Fruit fly (Drosophila melanogaster) whole organism: ENCODE data around the gene CCAP.

ENCODE experiments used
- CG8478 ChIP-seq: fragments of >200 bp; optimal IDR thresholded peaks from 2 replicates; lab custom pipeline; 2018; ENCODE audit warnings: inconsistent platforms
- Dll ChIP-seq: fragments of >200 bp; optimal IDR thresholded peaks from 2 replicates; lab custom pipeline; 2017
- EcR ChIP-seq, 2 experiments: fragments of >200 bp; optimal IDR thresholded peaks; 2 replicates each; lab custom pipeline; 2017; ENCODE audit warnings: missing biosample characterization in 2 of 2, missing genetic modification characterization in 2 of 2, missing genetic modification reagents in 2 of 2
- pan ChIP-seq: fragments of >200 bp; optimal IDR thresholded peaks from 2 replicates; lab custom pipeline; 2017
- psq ChIP-seq: fragments of >200 bp; optimal IDR thresholded peaks from 2 replicates; lab custom pipeline; 2017
- usp ChIP-seq: fragments of >200 bp; optimal IDR thresholded peaks from 2 replicates; lab custom pipeline; 2017; ENCODE audit warnings: missing biosample characterization, missing genetic modification characterization, mixed read lengths

The CCAP gene

DNA sequence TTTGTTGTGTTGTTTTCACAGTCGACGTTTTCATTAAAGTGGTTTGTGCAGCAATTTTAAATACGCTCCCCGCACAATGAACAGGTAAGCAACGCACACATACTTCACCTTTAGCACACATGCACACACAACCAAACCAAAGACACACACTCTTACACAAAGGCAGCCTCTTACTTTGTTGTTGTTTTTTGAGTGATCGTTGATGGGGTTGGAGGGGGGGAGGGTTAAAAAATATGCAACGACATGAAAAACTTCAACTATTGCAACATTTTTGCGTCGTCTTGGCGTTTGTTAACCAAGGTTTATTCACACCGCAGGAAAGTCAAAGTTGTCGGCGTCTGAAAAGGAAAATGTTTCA is 33.9 kb downstream of the CCAP start:
- TF ChIP-seq pan (lab: Kevin White, UChicago) = no peak
- TF ChIP-seq usp (GFP tag; lab: Kevin White, UChicago) = no peak
- no peak for TF ChIP-seq psq (lab: Kevin White, UChicago)
- no peak for TF ChIP-seq CG8478 (lab: Kevin White, UChicago)
- TF ChIP-seq Dll (lab: Kevin White, UChicago) = no peak
- TF ChIP-seq EcR (GFP tag; optimal IDR thresholded peaks at IDR 0.05; lab: Kevin White, UChicago) = no peak

DNA sequence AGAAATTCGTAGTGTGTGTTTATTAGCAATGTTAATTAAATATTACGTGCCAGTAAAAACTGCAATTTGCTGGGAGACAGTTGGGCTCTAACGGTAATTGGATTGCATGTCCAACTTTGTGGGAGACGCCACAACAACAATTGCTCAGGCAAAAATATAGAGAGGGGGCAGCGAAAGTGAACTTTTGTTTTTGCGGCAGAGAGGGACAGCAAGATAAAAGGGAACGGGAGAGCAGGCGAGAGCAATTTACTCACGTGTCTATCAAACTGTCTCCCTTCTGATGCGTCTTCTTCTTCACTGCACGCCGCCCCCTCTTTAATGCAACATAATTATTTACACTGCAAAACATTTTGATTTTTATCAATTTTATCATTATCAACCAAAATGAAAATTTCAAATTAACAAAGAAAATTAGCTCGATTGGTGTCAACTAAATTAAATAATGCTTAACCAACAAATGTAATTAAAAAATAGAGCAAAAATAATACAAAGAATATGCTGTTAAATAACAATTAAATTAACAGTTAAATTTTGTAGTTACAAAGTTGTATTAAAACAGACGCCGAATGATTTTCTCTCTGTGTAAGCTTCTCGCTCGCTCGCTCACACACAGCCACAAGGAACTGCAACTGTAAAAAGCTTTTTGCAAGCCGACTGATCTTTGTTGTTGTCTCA is 34.5 kb downstream of the CCAP start:
- TF ChIP-seq usp (GFP tag; lab: Kevin White, UChicago) (no peak), Dll (lab: Kevin White, UChicago) (no peak), pan (lab: Kevin White, UChicago) (no peak), psq (lab: Kevin White, UChicago) (no peak), EcR (GFP tag; optimal IDR thresholded peaks at IDR 0.05; lab: Kevin White, UChicago) (no peak), CG8478 (lab: Kevin White, UChicago) (no peak)

DNA sequence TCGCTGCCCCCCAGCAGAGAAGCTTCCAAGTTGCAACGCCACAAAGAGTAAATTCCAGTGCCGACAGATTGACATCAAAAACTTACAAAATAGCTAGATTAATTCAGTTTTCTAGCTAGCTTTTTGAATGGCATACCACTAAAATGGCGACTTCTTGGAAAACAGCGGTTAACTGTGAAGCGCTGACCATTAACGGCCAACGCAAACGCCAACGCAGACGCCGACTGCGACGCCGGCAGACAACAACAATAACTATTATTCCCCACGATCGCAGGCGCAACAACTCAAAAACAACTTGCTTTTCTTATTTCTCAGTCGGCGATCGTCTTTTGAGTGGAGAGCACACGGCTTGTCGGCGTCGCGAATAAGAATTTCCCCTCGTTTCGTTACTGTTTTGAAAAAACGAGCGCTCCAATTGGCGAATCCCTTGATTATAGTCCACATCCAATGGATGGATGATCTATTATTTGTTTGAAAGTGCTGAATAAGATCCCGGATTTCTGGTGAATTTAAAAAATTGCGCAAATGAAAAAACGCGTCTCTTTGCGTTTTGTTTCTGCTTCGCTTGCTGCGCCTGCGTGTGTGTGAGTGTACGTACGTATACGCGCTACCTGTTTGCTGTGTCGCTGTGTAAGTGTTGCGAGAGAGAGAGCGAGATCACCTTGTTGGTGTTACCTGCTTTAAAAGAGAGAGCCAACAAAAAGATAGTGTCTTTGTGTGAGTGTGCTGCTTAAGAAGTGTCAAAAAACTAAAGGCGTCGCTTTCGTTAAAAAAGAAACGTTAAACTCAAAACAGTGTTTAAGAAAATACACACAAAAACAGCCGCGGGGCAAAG is 35.2 kb downstream of the CCAP start:
- TF ChIP-seq psq (lab: Kevin White, UChicago) (no peak), EcR (GFP tag; optimal IDR thresholded peaks at IDR 0.05; lab: Kevin White, UChicago) (no peak), usp (GFP tag; lab: Kevin White, UChicago) (no peak), pan (lab: Kevin White, UChicago) (no peak), Dll (lab: Kevin White, UChicago) (no peak), CG8478 (lab: Kevin White, UChicago) (no peak)

DNA sequence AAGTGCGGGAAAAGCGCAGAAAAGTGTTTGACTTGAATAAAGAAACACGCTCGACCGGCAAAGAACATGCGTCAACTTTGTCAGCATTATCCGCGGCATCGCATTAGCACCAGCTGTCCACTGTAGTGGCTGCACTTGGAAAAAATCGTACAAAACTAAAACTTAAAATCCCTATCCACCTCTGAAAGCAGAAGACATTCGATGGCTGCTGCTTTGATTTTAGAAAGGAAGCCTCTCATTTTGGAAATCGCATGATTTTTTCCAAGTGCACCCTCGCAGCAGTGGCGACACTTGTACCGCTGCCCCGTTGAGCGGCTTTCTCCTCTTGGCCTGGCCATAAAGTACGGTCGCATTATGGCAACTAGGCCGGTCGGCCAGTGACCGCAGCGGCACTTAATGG is 37.6 kb downstream of the CCAP start:
- TF ChIP-seq EcR (GFP tag; optimal IDR thresholded peaks at IDR 0.05; lab: Kevin White, UChicago) (no peak), psq (lab: Kevin White, UChicago) (no peak), Dll (lab: Kevin White, UChicago) (no peak)

DNA sequence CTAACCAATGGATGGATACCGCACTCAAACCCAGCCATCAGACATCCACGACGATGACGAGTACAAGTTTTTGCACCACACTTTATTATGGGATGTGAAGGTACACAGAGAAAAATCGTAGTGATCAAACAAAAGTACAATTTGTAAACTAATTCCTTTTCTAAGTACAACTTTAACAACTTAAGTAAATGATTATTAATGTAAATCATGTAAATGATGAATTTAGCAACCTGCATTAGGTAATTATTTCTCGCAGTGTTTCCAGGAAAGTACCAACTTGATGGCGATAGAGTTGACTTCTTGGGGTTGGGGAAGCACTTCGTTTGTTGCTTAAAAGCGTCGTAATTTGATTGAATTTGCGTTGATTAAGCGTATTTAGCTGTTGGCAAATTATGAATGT is 38.8 kb downstream of the CCAP start:
- TF ChIP-seq Dll (lab: Kevin White, UChicago) (no peak), usp (GFP tag; lab: Kevin White, UChicago) (no peak), CG8478 (lab: Kevin White, UChicago) (no peak), psq (lab: Kevin White, UChicago) (no peak), pan (lab: Kevin White, UChicago) (no peak), EcR (GFP tag; optimal IDR thresholded peaks at IDR 0.05; lab: Kevin White, UChicago) (no peak)
